Fruit fly (Drosophila melanogaster): ENCODE data around the gene CG16989.

CG16989 gene

DNA sequence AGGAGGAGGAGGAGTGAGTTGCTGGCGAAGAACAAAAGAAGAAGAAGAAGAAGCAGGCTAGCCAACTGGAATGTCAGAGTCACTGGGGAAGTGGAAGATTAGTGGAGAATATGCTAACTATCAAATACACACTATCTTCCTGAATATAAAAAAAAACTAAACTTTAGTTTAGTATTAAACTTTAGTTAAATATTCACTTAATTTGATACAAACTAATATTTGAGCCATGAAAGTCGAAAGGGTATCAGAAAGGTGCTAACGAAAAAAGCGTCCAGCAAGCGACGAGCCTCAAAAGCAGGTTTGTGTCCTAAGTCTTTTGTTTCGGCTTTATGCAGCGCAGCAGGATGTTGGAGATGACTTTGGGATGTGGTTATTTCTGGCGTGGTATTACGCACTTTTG, 17.8 kb upstream of the CG16989 start (continued):
- TF ChIP-seq CG7271 (tag; optimal IDR thresholded peaks at IDR 0.05) (no peak), hkb (optimal IDR thresholded peaks at IDR 0.05) (no peak), hkb (GFP tag; IDR thresholded peaks at IDR 0.05) (no peak), CG2199 (GFP tag; IDR thresholded peaks at IDR 0.05) (no peak), Max (GFP tag; optimal IDR thresholded peaks at IDR 0.05) (no peak), CG12219 (GFP tag; optimal IDR thresholded peaks at IDR 0.05) (no peak), HLH3B (GFP tag; IDR thresholded peaks at IDR 0.05) (no peak), CG7987 (GFP tag; optimal IDR thresholded peaks at IDR 0.05) (no peak), Spps (tag; optimal IDR thresholded peaks at IDR 0.05) (no peak), pnt (GFP tag; optimal IDR thresholded peaks at IDR 0.05) (no peak), row (GFP tag; IDR thresholded peaks at IDR 0.05) (peak; percentile 18; the same call in 1 of the 3 replicates), slbo (GFP tag; IDR thresholded peaks at IDR 0.05) (no peak), Rx (GFP tag; IDR thresholded peaks at IDR 0.05) (no peak), Pdp1 (GFP tag; optimal IDR thresholded peaks at IDR 0.05) (no peak), HmgD (GFP tag; optimal IDR thresholded peaks at IDR 0.05) (no peak), CG12071 (GFP tag; optimal IDR thresholded peaks at IDR 0.05) (no peak), D19A (tag; optimal IDR thresholded peaks at IDR 0.05) (peak; percentile 75), CG5953 (GFP tag; IDR thresholded peaks at IDR 0.05) (no peak), da (GFP tag; optimal IDR thresholded peaks at IDR 0.05) (no peak), CG31224 (GFP tag; IDR thresholded peaks at IDR 0.05) (no peak), CG10979 (tag; optimal IDR thresholded peaks at IDR 0.05) (no peak), CG10654 (GFP tag; optimal IDR thresholded peaks at IDR 0.05) (no peak), CG33213 (GFP tag; optimal IDR thresholded peaks at IDR 0.05) (no peak), dati (GFP tag; IDR thresholded peaks at IDR 0.05) (no peak), dmrt11E (tag; optimal IDR thresholded peaks at IDR 0.05) (no peak), CG17385 (GFP tag; optimal IDR thresholded peaks at IDR 0.05) (peak; percentile 0), CG34224 (GFP tag; IDR thresholded peaks at IDR 0.05; ENCODE audit: partially characterized antibody) (no peak), nerfin-1 (tag; optimal IDR thresholded peaks at IDR 0.05) (no peak), CG16863 (GFP tag; optimal IDR thresholded peaks at IDR 0.05) (no peak), jumu (GFP tag; optimal IDR thresholded peaks at IDR 0.05) (no peak), cg (GFP tag; optimal IDR thresholded peaks at IDR 0.05) (no peak), Atf-2 (GFP tag; optimal IDR thresholded peaks at IDR 0.05) (no peak), CG4820 (GFP tag; optimal IDR thresholded peaks at IDR 0.05) (no peak), seq (GFP tag; IDR thresholded peaks at IDR 0.05) (no peak), yki (optimal IDR thresholded peaks at IDR 0.05) (no peak), Xrp1 (GFP tag; IDR thresholded peaks at IDR 0.05) (0 out of 2 replicates have a peak, but pooled peaks have one; percentile 10), maf-S (GFP tag; optimal IDR thresholded peaks at IDR 0.05) (no peak), al (GFP tag; IDR thresholded peaks at IDR 0.05) (no peak)

DNA sequence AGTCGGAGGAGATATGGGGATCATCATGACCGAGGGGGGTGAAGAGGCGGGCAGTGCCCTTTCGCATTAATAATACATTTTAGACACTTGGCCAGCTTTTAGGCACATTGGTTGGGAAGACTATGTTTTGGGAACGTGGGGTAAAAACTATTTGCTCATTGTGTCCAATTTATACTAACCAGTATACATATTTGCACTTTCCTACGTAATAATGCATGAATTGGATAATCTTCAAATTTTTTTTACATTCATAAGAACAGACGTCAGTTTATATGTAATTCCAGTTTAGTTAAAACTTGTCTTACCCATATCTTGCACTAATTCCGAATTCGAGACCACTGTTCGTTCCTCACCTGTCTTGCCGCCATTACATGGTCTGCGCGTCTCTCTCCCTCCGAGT, 13.6 kb upstream of the CG16989 start:
- TF ChIP-seq oc (tag; optimal IDR thresholded peaks at IDR 0.05) (no peak), Mes4 (GFP tag; optimal IDR thresholded peaks at IDR 0.05) (no peak), crol (GFP tag; IDR thresholded peaks at IDR 0.05) (peak; percentile 27; the same call in 1 of the 2 replicates), row (GFP tag; IDR thresholded peaks at IDR 0.05) (peak; percentile 56), fd96Cb (tag; optimal IDR thresholded peaks at IDR 0.05) (peak; percentile 32), CG17568 (GFP tag; optimal IDR thresholded peaks at IDR 0.05) (no peak), gcm2 (GFP tag; optimal IDR thresholded peaks at IDR 0.05) (no peak), vfl (GFP tag; optimal IDR thresholded peaks at IDR 0.05) (no peak), sob (GFP tag; IDR thresholded peaks at IDR 0.05) (no peak), CG6689 (GFP tag; IDR thresholded peaks at IDR 0.05) (no peak), CG9727 (GFP tag; optimal IDR thresholded peaks at IDR 0.05) (peak; percentile 13), chn (GFP tag; optimal IDR thresholded peaks at IDR 0.05) (no peak), CG1603 (tag; optimal IDR thresholded peaks at IDR 0.05) (peak; percentile 26), YL-1 (GFP tag; optimal IDR thresholded peaks at IDR 0.05) (no peak), CG1647 (GFP tag; optimal IDR thresholded peaks at IDR 0.05) (no peak), cwo (GFP tag; optimal IDR thresholded peaks at IDR 0.05) (no peak), CG2712 (tag; optimal IDR thresholded peaks at IDR 0.05) (peak; percentile 35), dm (GFP tag; optimal IDR thresholded peaks at IDR 0.05) (no peak), cad (GFP tag; optimal IDR thresholded peaks at IDR 0.05) (no peak)
